Fruit fly (Drosophila melanogaster): ENCODE results near the gene CG33494.

Gene CG33494

DNA sequence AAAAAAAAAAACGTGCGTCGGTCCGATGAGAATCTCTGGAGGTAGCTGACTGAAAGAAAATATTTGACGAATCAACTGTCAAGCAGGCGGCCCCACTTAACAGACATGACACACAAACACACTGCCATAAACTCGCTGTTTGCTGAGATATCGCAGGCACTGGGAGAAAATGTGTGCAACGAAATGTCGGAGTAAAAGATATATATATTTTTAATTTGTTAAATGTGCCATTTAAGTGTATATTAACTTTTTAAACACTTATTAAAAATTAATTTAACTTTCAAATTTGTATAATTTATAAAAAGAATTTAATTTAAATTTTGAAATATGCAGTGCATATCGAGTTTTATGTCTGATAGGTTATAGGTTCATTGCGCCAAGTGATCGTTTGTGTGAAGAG is 5.8 kb downstream of the CG33494 start:
- TF ChIP-seq CG10565 (GFP tag; optimal IDR thresholded peaks at IDR 0.05) (no peak), BEAF-32 (GFP tag; optimal IDR thresholded peaks at IDR 0.05) (no peak), fu2 (GFP tag; optimal IDR thresholded peaks at IDR 0.05) (no peak), croc (GFP tag; conservative IDR thresholded peaks at IDR 0.05) (peak; percentile 38; the same call in 1 of the 3 replicates), CG10959 (GFP tag; IDR thresholded peaks at IDR 0.05) (0 out of 2 replicates have a peak, but pooled peaks have one; percentile 13), jigr1 (GFP tag; IDR thresholded peaks at IDR 0.05) (no peak), CG3281 (GFP tag; optimal IDR thresholded peaks at IDR 0.05) (peak; percentile 58), MBD-R2 (GFP tag; IDR thresholded peaks at IDR 0.05) (no peak; the same call in 1 of the 2 replicates), hb (GFP tag; IDR thresholded peaks at IDR 0.05; ENCODE audit: partially characterized antibody) (no peak), TFAM (GFP tag; optimal IDR thresholded peaks at IDR 0.05) (no peak), trh (GFP tag; optimal IDR thresholded peaks at IDR 0.05) (no peak), Eip74EF (GFP tag; optimal IDR thresholded peaks at IDR 0.05) (peak in 1 of 2 experiments; percentile 51), emc (GFP tag; optimal IDR thresholded peaks at IDR 0.05) (no peak), gem (tag; optimal IDR thresholded peaks at IDR 0.05) (peak; percentile 81), CG4617 (GFP tag; optimal IDR thresholded peaks at IDR 0.05; ENCODE audit: borderline replicate concordance) (no peak), CG2202 (tag; optimal IDR thresholded peaks at IDR 0.05) (no peak), mirr (GFP tag; optimal IDR thresholded peaks at IDR 0.05) (peak; percentile 16), CG7839 (tag; optimal IDR thresholded peaks at IDR 0.05) (peak; percentile 77), CG13296 (GFP tag; optimal IDR thresholded peaks at IDR 0.05) (peak; percentile 61), CG17359 (tag; optimal IDR thresholded peaks at IDR 0.05) (peak; percentile 76), CG13287 (GFP tag; IDR thresholded peaks at IDR 0.05; ENCODE audit: partially characterized antibody) (no peak), ERR (GFP tag; optimal IDR thresholded peaks at IDR 0.05) (no peak), nerfin-2 (GFP tag; IDR thresholded peaks at IDR 0.05; ENCODE audit: partially characterized antibody) (no peak), Hey (tag; optimal IDR thresholded peaks at IDR 0.05) (no peak), Chrac-16 (GFP tag; optimal IDR thresholded peaks at IDR 0.05) (peak; percentile 34), CG30403 (GFP tag; optimal IDR thresholded peaks at IDR 0.05) (peak; percentile 42), CG3726 (GFP tag; IDR thresholded peaks at IDR 0.05) (no peak), amos (GFP tag; IDR thresholded peaks at IDR 0.05; ENCODE audit: partially characterized antibody) (no peak), onecut (GFP tag; IDR thresholded peaks at IDR 0.05) (peak; percentile 53), CG9932 (GFP tag; IDR thresholded peaks at IDR 0.05) (no peak), Ssrp (tag; optimal IDR thresholded peaks at IDR 0.05) (peak; percentile 61), HLH4C (GFP tag; IDR thresholded peaks at IDR 0.05; ENCODE audit: partially characterized antibody) (no peak), cg (GFP tag; optimal IDR thresholded peaks at IDR 0.05) (no peak), CG30020 (tag; optimal IDR thresholded peaks at IDR 0.05) (no peak), Bdp1 (GFP tag; optimal IDR thresholded peaks at IDR 0.05) (no peak), CG17361 (GFP tag; IDR thresholded peaks at IDR 0.05) (peak; percentile 74), CG17328 (GFP tag; IDR thresholded peaks at IDR 0.05) (peak; percentile 56; the same call in 1 of the 2 replicates), ssp (GFP tag; IDR thresholded peaks at IDR 0.05) (peak; percentile 26; the same call in 1 of the 2 replicates), chn (GFP tag; optimal IDR thresholded peaks at IDR 0.05) (no peak), Sin3A (optimal IDR thresholded peaks at IDR 0.05) (no peak), CHES-1-like (GFP tag; optimal IDR thresholded peaks at IDR 0.05) (no peak), Adf1 (GFP tag; IDR thresholded peaks at IDR 0.05) (no peak), Hr51 (GFP tag; optimal IDR thresholded peaks at IDR 0.05) (no peak), CG1602 (GFP tag; optimal IDR thresholded peaks at IDR 0.05) (peak; percentile 30), Side (GFP tag; optimal IDR thresholded peaks at IDR 0.05) (no peak), CkIIα-i1 (GFP tag; IDR thresholded peaks at IDR 0.05) (no peak), phol (tag; optimal IDR thresholded peaks at IDR 0.05) (peak; percentile 69), CG9817 (tag; optimal IDR thresholded peaks at IDR 0.05) (peak; percentile 18), eyg (GFP tag; optimal IDR thresholded peaks at IDR 0.05) (no peak), CG16779 (GFP tag; IDR thresholded peaks at IDR 0.05) (no peak), CG4360 (GFP tag; IDR thresholded peaks at IDR 0.05) (no peak)
